Worm (Caenorhabditis elegans): ENCODE results near the gene sam-4.
A peak's percentile ranks its signal among the peaks of the same experiment; 100 is the strongest.

DNA sequence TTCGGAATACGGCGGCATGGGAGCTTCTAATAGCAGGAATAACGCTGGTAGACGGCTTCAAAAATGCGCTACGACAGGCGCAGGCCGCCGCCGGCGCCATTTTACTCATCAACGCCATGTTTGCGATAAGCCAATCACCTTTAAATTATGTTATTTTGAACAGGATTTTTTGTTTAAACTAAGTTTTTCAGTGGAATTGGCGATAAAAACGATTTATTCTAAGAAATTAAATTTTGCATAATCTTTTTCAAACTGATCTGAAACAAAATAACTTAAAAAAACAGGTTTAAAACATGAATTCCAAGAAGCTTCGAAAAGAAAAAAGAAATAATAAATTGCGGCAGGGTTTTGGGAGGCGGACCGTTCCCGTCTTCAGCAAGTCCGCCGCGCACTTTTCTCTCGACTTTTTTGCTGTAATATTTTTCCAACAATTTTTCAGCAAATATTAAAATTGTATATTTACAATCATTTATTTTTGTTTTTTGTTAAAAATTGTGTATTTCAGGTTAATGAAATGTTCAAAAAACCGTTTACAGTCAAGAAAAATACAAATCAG is 42.2 kb upstream of the sam-4 start, which contains the start of the genes ndub-5 and eif-2D:
- no peak for TF ChIP-seq pha-4 (tag; optimal IDR thresholded peaks at IDR 0.05)
- peak; percentile 2 for TF ChIP-seq lsy-2 (tag; optimal IDR thresholded peaks at IDR 0.05)
- TF ChIP-seq ztf-11 (tag; optimal IDR thresholded peaks at IDR 0.05): no peak
- TF ChIP-seq elt-1 (tag; optimal IDR thresholded peaks at IDR 0.05; ENCODE audit: borderline replicate concordance, insufficient read depth): no peak
- no peak for TF ChIP-seq unc-39 (tag; optimal IDR thresholded peaks at IDR 0.05)
- no peak for TF ChIP-seq snpc-4 (tag; optimal IDR thresholded peaks at IDR 0.05)
- TF ChIP-seq ceh-39 (tag; optimal IDR thresholded peaks at IDR 0.05): no peak
- TF ChIP-seq unc-62 (GFP tag; optimal IDR thresholded peaks at IDR 0.05): no peak
- no peak for TF ChIP-seq zip-8 (tag; optimal IDR thresholded peaks at IDR 0.05)
- TF ChIP-seq tbx-8 (GFP tag; optimal IDR thresholded peaks at IDR 0.05): no peak
- no peak for TF ChIP-seq nhr-76 (tag; optimal IDR thresholded peaks at IDR 0.05)
- TF ChIP-seq ces-1 (GFP tag; optimal IDR thresholded peaks at IDR 0.05): no peak

Measured in whole organism, mixed stage, embryonic.